Fruit fly (Drosophila melanogaster) whole organism, prepupa: ENCODE data around the gene alpha-Est3.

Experiments
- Blimp-1 ChIP-seq: fragments of 200-800 bp; sonication (Bioruptor generic); optimal IDR thresholded peaks from 3 replicates; lab custom pipeline; 2017; ENCODE audit warnings: missing biosample characterization, missing genetic modification characterization, mild to moderate bottlenecking, moderate library complexity, missing genetic modification reagents
- CG11902 ChIP-seq: fragments of 200-800 bp; sonication (Bioruptor generic); optimal IDR thresholded peaks from 3 replicates; lab custom pipeline; 2016; ENCODE audit warnings: missing biosample characterization, missing genetic modification characterization
- CG31627 ChIP-seq: fragments of 200-800 bp; sonication (Bioruptor generic); optimal IDR thresholded peaks from 3 replicates; lab custom pipeline; 2016; ENCODE audit warnings: missing biosample characterization, missing genetic modification characterization
- CG6854 ChIP-seq: fragments of 200-800 bp; sonication (Bioruptor generic); optimal IDR thresholded peaks from 2 replicates; lab custom pipeline; 2017; ENCODE audit warnings: missing biosample characterization, mild to moderate bottlenecking, missing genetic modification characterization
- CG8632 ChIP-seq: fragments of 200-800 bp; sonication (Bioruptor generic); optimal IDR thresholded peaks from 3 replicates; lab custom pipeline; 2016; ENCODE audit warnings: missing biosample characterization, missing genetic modification characterization
- Gug ChIP-seq: fragments of 200-800 bp; sonication (Bioruptor generic); IDR thresholded peaks from 2 replicates; pipeline ENCODE4 v1.3.6; 2022; ENCODE audit warnings: missing biosample characterization, missing genetic modification characterization
- OdsH ChIP-seq: fragments of 200-800 bp; sonication (Bioruptor generic); optimal IDR thresholded peaks from 3 replicates; lab custom pipeline; 2016; ENCODE audit warnings: missing biosample characterization, missing genetic modification characterization
- Sox14 ChIP-seq: fragments of 200-800 bp; sonication (Bioruptor generic); optimal IDR thresholded peaks from 3 replicates; lab custom pipeline; 2016; ENCODE audit warnings: missing biosample characterization, missing genetic modification characterization
- dac ChIP-seq: fragments of 200-800 bp; sonication (Bioruptor generic); optimal IDR thresholded peaks from 2 replicates; lab custom pipeline; 2017; ENCODE audit warnings: missing biosample characterization, mild to moderate bottlenecking, missing genetic modification characterization
- esn ChIP-seq: fragments of 200-800 bp; sonication (Bioruptor generic); optimal IDR thresholded peaks from 2 replicates; lab custom pipeline; 2016; ENCODE audit warnings: missing biosample characterization, mild to moderate bottlenecking, missing genetic modification characterization, moderate library complexity
- fd59A ChIP-seq: fragments of 200-800 bp; sonication (Bioruptor generic); optimal IDR thresholded peaks from 2 replicates; lab custom pipeline; 2017; ENCODE audit warnings: missing biosample characterization, mild to moderate bottlenecking, missing genetic modification characterization, missing genetic modification reagents
- fd85E ChIP-seq: fragments of 200-800 bp; sonication (Bioruptor generic); optimal IDR thresholded peaks from 3 replicates; lab custom pipeline; 2016; ENCODE audit warnings: missing biosample characterization, missing genetic modification characterization
- ss ChIP-seq, 2 experiments: fragments of 200-800 bp; sonication (Bioruptor generic); optimal IDR thresholded peaks; 2 replicates in 1 of 2; 3 replicates in 1 of 2; lab custom pipeline; 2017 to 2018; ENCODE audit warnings: mild to moderate bottlenecking in 2 of 2, missing biosample characterization in 2 of 2, missing genetic modification characterization in 2 of 2, moderate library complexity in 1 of 2

dm6 chr3R:7506314-7506988 is 35.0 kb downstream of the alpha-Est3 start:
- TF ChIP-seq Sox14 (GFP tag; lab: Kevin White, UChicago) (peak; percentile 20), Blimp-1 (no peak), CG8632 (GFP tag; lab: Kevin White, UChicago) (no peak), fd59A (no peak), CG31627 (peak; percentile 27), CG6854 (no peak), Gug (GFP tag; lab: Robert Waterston, UW) (0 out of 2 replicates have a peak, but pooled peaks have one; percentile 16), ss (GFP tag; optimal IDR thresholded peaks at IDR 0.05; lab: Kevin White, UChicago) (no peak), OdsH (GFP tag; lab: Kevin White, UChicago) (peak; percentile 27), dac (GFP tag; lab: Kevin White, UChicago) (no peak), esn (GFP tag; lab: Kevin White, UChicago) (peak; percentile 15), CG11902 (GFP tag; lab: Kevin White, UChicago) (no peak), fd85E (no peak)
